Worm (Caenorhabditis elegans): ENCODE measurements around the gene srsy-2.

DNA sequence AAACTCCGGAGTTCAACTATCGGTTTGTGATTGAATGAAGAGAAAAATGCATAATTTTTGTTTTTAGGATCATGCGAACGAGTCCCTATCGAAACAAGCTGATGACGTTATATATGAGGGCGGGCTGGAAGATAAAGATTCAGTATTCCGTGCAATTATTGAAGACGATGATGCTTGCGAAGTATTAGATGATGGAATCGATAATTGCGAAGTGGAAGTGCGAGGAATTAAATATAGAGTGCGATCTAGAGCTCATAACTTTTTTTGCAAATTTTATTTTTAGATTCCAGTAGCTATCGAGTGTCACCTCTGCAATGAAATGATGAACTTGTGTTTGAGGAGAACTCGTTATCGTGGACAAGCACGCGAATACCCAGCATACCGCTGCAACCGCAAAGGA, 27.9 kb downstream of the srsy-2 start:
- TF ChIP-seq daf-8 (GFP tag; IDR thresholded peaks at IDR 0.05), result no peak
- TF ChIP-seq aly-2 (tag; optimal IDR thresholded peaks at IDR 0.05), result no peak
